Worm (Caenorhabditis elegans): Measurements from ENCODE around the gene nhr-161.

DNA sequence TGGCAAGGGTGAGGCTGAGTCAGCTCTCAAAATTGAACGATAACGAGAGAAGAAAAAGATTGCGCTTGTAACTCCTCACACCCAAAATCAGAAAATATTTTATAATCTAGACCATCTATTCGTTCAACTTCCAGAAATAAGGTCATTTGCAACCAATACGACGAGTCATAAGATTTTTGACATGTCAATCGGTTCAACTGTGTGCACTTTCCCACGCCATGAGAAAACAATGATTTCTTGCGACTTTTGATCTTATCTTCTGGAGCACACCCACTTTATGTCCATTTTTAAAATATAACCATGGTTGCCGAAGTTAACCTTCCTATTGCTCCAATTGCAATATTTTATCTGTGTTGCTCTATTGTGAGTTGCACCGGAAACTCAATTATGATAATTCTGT lies 34.3 kb upstream of the nhr-161 start, which contains the start of gene srsx-32:
- no peak for TF ChIP-seq hlh-30 (tag; optimal IDR thresholded peaks at IDR 0.05; ENCODE audit: insufficient read depth)
- TF ChIP-seq lin-11 (tag; optimal IDR thresholded peaks at IDR 0.05), result no peak
- no peak for TF ChIP-seq pha-4 (tag; optimal IDR thresholded peaks at IDR 0.05)
- no peak for TF ChIP-seq tbx-2 (tag; optimal IDR thresholded peaks at IDR 0.05)
